Fruit fly (Drosophila melanogaster): ENCODE results near the gene Leash.

DNA sequence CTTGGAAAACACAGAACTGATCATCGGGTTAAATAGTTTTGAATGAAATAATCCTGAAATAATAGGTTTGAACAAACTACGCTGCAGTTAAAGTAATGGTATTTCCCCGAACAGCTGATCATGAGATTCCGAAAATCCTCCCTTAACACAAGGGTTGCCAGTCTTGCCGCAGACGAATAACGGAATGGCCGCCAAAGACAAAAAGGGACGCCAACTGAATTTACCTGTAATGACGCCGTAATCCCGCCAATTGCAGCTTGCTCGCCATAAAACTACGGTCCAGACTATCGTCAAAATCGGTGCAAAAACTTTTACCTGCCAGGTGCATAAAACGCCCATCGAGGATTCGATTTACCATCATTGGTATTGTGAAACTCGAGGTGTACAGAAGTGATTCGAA lies 28.7 kb upstream of the Leash start, which contains the start of gene CG4570:
- no peak for TF ChIP-seq psq (optimal IDR thresholded peaks at IDR 0.05)
- no peak for TF ChIP-seq insv (optimal IDR thresholded peaks at IDR 0.05)

All from Kc167 (cell line).